Worm (Caenorhabditis elegans) whole organism, midembryonic: ENCODE data around the gene EGAP1.5.

ENCODE experiments used
- T22C8.4 ChIP-seq: fragments of 200-800 bp; sonication (Bioruptor generic); IDR thresholded peaks from 2 replicates; pipeline ENCODE4 v1.3.6; 2022; ENCODE audit warnings: missing genetic modification characterization, missing compliant biosample characterization
- cog-1 ChIP-seq: sonication (generic microtip); optimal IDR thresholded peaks from 2 replicates; lab custom pipeline; 2016; ENCODE audit warnings: missing genetic modification characterization, missing compliant biosample characterization
- flt-1 ChIP-seq: fragments of 200-800 bp; sonication (Bioruptor generic); IDR thresholded peaks from 2 replicates; pipeline ENCODE4 v1.3.6; 2022; ENCODE audit warnings: missing genetic modification characterization, missing compliant biosample characterization
- klf-2 ChIP-seq: fragments of 200-800 bp; sonication (Bioruptor generic); conservative IDR thresholded peaks from 2 replicates; pipeline ENCODE4 v1.3.6; 2022; ENCODE audit warnings: missing genetic modification reagents, missing genetic modification characterization, missing compliant biosample characterization
- med-1 ChIP-seq: sonication (generic microtip); optimal IDR thresholded peaks from 2 replicates; lab custom pipeline; 2017; ENCODE audit warnings: missing genetic modification characterization, mild to moderate bottlenecking, missing compliant biosample characterization, antibody characterized with exemption, missing genetic modification reagents; ENCODE audit not compliant: insufficient read depth
- ref-1 ChIP-seq: fragments of 200-800 bp; sonication (Bioruptor generic); conservative IDR thresholded peaks from 2 replicates; pipeline ENCODE4 v1.3.6; 2022; ENCODE audit warnings: missing genetic modification reagents, missing genetic modification characterization, missing compliant biosample characterization
- tab-1 ChIP-seq: fragments of 200-800 bp; sonication (Bioruptor generic); IDR thresholded peaks from 2 replicates; pipeline ENCODE4 v1.3.6; 2022; ENCODE audit warnings: missing genetic modification characterization, missing compliant biosample characterization
- ztf-23 ChIP-seq: fragments of 200-800 bp; sonication (Bioruptor generic); IDR thresholded peaks from 2 replicates; pipeline ENCODE4 v1.3.6; 2022; ENCODE audit warnings: missing genetic modification reagents, missing genetic modification characterization, missing compliant biosample characterization
- ztf-29 ChIP-seq: fragments of 200-800 bp; sonication (Bioruptor generic); IDR thresholded peaks from 2 replicates; pipeline ENCODE4 v1.3.6; 2022; ENCODE audit warnings: missing genetic modification reagents, missing genetic modification characterization, missing compliant biosample characterization

EGAP1.5 gene

DNA sequence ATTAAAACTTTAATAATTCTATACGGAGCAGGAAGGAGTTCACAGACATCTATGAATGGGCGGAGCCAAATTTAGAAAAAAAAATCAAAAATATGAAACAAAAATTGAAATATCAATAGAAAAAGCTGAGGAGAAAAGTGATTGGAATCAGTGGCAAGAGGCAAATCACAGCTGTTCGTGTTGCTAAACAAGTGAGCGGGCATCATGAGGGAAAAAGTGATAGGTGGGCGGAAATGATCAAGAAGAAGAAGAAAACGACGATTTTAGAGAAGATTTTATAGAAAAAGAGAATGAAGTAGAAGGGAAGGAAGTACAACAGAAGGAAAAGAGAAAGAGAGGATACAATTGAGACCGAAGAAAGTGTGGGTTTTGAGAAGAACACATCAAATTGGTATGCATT is 32.9 kb upstream of the EGAP1.5 start:
- TF ChIP-seq ref-1 (GFP tag; lab: Robert Waterston, UW) (no peak), tab-1 (no peak), ztf-29 (no peak), klf-2 (GFP tag; lab: Robert Waterston, UW) (no peak), ztf-23 (GFP tag; lab: Robert Waterston, UW) (no peak), med-1 (GFP tag; lab: Kevin White, UChicago) (no peak), cog-1 (tag; lab: Kevin White, UChicago) (no peak), T22C8.4 (GFP tag; lab: Robert Waterston, UW) (no peak), flt-1 (GFP tag; lab: Robert Waterston, UW) (no peak)

- no peak for TF ChIP-seq ztf-29
- TF ChIP-seq ref-1 (GFP tag; lab: Robert Waterston, UW) = no peak
- TF ChIP-seq tab-1 = no peak
- no peak for TF ChIP-seq med-1 (GFP tag; lab: Kevin White, UChicago)
- no peak for TF ChIP-seq cog-1 (tag; lab: Kevin White, UChicago)
- TF ChIP-seq klf-2 (GFP tag; lab: Robert Waterston, UW) = no peak
- TF ChIP-seq T22C8.4 (GFP tag; lab: Robert Waterston, UW) = no peak
- TF ChIP-seq ztf-23 (GFP tag; lab: Robert Waterston, UW) = no peak
- TF ChIP-seq flt-1 (GFP tag; lab: Robert Waterston, UW) = no peak
Measured at ce11 chrIII:5900709-5901108, 30.8 kb upstream of the EGAP1.5 start.

DNA sequence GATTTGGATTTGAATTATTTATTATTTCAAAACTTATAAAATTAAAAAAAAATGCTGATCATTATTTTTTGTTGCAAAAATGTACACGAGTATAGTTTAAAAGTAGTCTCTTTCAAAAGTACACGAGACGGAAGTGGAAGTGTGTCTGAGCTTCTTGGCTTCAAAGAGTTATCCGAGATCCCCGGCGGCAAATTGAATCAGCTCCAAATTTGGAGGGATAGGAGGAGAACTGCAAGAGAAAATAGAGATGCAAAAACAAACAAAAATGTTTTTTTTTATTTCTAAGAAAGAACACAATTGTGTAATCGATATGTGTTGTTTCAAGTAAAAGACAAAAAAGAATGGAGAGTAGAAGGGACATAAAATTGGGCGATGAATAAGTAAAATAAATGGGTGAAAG is 29.0 kb upstream of the EGAP1.5 start:
- TF ChIP-seq tab-1 (no peak), ztf-29 (no peak), flt-1 (GFP tag; lab: Robert Waterston, UW) (no peak), klf-2 (GFP tag; lab: Robert Waterston, UW) (no peak), T22C8.4 (GFP tag; lab: Robert Waterston, UW) (no peak), ztf-23 (GFP tag; lab: Robert Waterston, UW) (no peak), ref-1 (GFP tag; lab: Robert Waterston, UW) (no peak), med-1 (GFP tag; lab: Kevin White, UChicago) (no peak), cog-1 (tag; lab: Kevin White, UChicago) (no peak)

DNA sequence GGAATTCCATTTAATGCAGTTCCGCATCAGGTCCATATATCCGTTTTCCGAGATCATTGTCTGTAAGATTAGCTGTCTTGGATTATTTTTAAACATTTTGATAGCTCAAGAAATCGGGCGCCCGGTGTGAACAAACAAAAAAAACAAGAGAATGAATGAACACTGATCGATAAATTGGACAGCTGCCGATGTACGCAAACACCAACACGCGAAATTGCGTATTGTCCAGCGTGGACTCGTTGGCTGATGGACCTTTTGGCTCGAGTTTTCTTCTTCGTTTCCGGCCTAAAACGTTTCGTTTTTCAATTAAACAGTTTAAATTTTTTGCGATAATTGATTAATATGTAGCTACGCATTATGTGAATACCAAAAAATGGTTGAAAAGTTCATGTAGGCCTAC is 25.5 kb upstream of the EGAP1.5 start, which contains the start of gene dpff-1:
Gene dpff-1 (minus strand): TSS at position 288 of the 400 bp plus-strand sequence.
- TF ChIP-seq flt-1 (GFP tag; lab: Robert Waterston, UW) (no peak), ztf-23 (GFP tag; lab: Robert Waterston, UW) (no peak), tab-1 (no peak), T22C8.4 (GFP tag; lab: Robert Waterston, UW) (peak; percentile 80), ref-1 (GFP tag; lab: Robert Waterston, UW) (no peak), cog-1 (tag; lab: Kevin White, UChicago) (no peak), med-1 (GFP tag; lab: Kevin White, UChicago) (no peak)

ce11 chrIII:5906749-5907148 is 24.8 kb upstream of the EGAP1.5 start, which contains the start of gene erd-2.2:
erd-2.2 (plus strand) TSS chrIII:5907049.
- no peak for TF ChIP-seq ztf-29
- no peak for TF ChIP-seq flt-1 (GFP tag; lab: Robert Waterston, UW)
- no peak for TF ChIP-seq cog-1 (tag; lab: Kevin White, UChicago)
- TF ChIP-seq tab-1 = no peak
- TF ChIP-seq T22C8.4 (GFP tag; lab: Robert Waterston, UW) = no peak
- TF ChIP-seq ztf-23 (GFP tag; lab: Robert Waterston, UW) = no peak
- no peak for TF ChIP-seq ref-1 (GFP tag; lab: Robert Waterston, UW)
- TF ChIP-seq med-1 (GFP tag; lab: Kevin White, UChicago) = no peak
- TF ChIP-seq klf-2 (GFP tag; lab: Robert Waterston, UW) = no peak

DNA sequence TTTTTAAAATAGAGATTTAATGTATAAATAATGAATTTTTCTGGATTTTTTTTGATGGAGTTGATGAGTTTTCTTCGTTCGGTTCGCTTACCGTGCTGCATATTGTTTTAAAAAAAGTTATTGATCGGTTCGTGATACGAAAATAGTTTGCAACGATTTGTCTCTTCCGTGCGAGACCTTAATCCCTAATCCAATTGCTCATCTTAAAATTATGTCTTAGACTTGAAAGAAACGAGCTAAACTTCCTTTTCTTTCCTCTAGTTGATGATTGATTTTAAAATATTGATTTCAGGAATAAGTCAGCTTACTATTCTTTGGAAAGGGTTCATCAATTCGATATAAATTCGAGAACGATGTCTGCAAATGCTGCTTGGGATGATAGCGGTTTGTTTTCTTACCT is 23.1 kb upstream of the EGAP1.5 start, which contains the start of gene C28H8.3:
Gene C28H8.3 (plus strand): TSS at position 293 of the 400 bp plus-strand sequence.
- no peak for TF ChIP-seq klf-2 (GFP tag; lab: Robert Waterston, UW)
- no peak for TF ChIP-seq med-1 (GFP tag; lab: Kevin White, UChicago)
- TF ChIP-seq tab-1 = no peak
- TF ChIP-seq ztf-29 = no peak
- TF ChIP-seq ref-1 (GFP tag; lab: Robert Waterston, UW) = no peak
- TF ChIP-seq ztf-23 (GFP tag; lab: Robert Waterston, UW) = no peak
- TF ChIP-seq T22C8.4 (GFP tag; lab: Robert Waterston, UW) = no peak
- TF ChIP-seq cog-1 (tag; lab: Kevin White, UChicago) = no peak
- no peak for TF ChIP-seq flt-1 (GFP tag; lab: Robert Waterston, UW)

DNA sequence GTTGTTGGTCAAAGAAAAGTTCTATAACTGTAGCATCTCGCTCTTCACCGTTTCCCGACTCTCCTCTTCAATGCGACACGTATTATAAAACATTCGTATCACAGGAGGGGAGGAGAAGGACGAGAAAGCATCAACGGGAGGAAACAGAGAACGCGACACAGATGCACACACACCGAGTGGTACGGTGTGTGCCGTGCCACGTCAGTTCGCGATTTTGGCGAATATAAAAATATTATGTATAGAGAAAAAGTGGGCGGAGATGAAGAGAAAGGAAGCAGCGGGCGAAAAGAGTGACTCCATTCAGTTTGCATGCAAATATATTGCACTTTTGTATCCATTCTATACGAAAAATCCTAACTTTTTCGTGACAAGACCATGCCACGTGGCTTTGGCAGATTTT is 16.8 kb upstream of the EGAP1.5 start:
- no peak for TF ChIP-seq T22C8.4 (GFP tag; lab: Robert Waterston, UW)
- no peak for TF ChIP-seq ref-1 (GFP tag; lab: Robert Waterston, UW)
- TF ChIP-seq cog-1 (tag; lab: Kevin White, UChicago) = no peak
- no peak for TF ChIP-seq med-1 (GFP tag; lab: Kevin White, UChicago)
- TF ChIP-seq tab-1 = no peak
- TF ChIP-seq klf-2 (GFP tag; lab: Robert Waterston, UW) = no peak
- TF ChIP-seq flt-1 (GFP tag; lab: Robert Waterston, UW) = no peak
- no peak for TF ChIP-seq ztf-29
- no peak for TF ChIP-seq ztf-23 (GFP tag; lab: Robert Waterston, UW)

ce11 chrIII:5915926-5916325 is 15.6 kb upstream of the EGAP1.5 start:
- TF ChIP-seq med-1 (GFP tag; lab: Kevin White, UChicago) (no peak), ztf-23 (GFP tag; lab: Robert Waterston, UW) (no peak)

DNA sequence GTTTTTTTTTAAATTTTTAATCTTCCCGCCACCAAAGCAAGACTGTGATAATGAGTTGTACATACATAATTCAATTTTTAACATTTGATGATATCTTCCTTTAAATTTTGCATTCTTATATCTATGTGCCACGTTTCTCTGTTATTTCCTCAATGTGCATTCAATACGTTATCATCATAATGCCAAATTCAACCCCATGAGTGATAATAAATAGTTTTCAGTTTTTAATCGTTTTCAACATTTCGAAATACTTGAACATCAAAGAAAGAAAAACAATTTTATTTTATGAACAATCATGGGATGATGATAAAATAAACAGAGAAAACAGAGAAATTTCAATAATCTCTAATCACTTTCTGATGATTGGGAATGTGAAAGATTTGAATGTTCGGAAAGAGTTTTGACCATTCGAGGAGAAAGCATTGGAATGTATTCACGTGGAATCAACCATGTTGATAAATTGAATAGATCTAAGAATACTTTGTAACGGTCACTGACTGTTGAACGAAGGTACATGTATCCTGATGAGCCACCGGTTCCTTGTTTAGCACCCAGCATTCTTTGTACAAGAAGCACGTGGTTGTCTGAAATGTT is 14.1 kb upstream of the EGAP1.5 start:
- TF ChIP-seq T22C8.4 (GFP tag; lab: Robert Waterston, UW) (no peak), tab-1 (no peak), ztf-29 (no peak), flt-1 (GFP tag; lab: Robert Waterston, UW) (no peak), ztf-23 (GFP tag; lab: Robert Waterston, UW) (no peak), ref-1 (GFP tag; lab: Robert Waterston, UW) (no peak), med-1 (GFP tag; lab: Kevin White, UChicago) (no peak), klf-2 (GFP tag; lab: Robert Waterston, UW) (no peak), cog-1 (tag; lab: Kevin White, UChicago) (no peak)
